Worm (Caenorhabditis elegans): ENCODE data around the gene hacl-1.

ce11 chrII:11443128-11443527, 49.6 kb downstream of the hacl-1 start:
- TF ChIP-seq mml-1 (tag; optimal IDR thresholded peaks at IDR 0.05) = no peak
- no peak for TF ChIP-seq unc-39 (tag; optimal IDR thresholded peaks at IDR 0.05)
- no peak for TF ChIP-seq snpc-4 (tag; optimal IDR thresholded peaks at IDR 0.05)
- TF ChIP-seq nfya-1 (tag; optimal IDR thresholded peaks at IDR 0.05; ENCODE audit: insufficient read depth) = no peak
- no peak for TF ChIP-seq zag-1 (tag; optimal IDR thresholded peaks at IDR 0.05)

All from whole organism, L3 larva.